Worm (Caenorhabditis elegans) whole organism, young adult: ENCODE measurements around the gene str-190.

ENCODE experiments used
- B0035.1 ChIP-seq: sonication (generic microtip); optimal IDR thresholded peaks from 2 replicates; lab custom pipeline; 2016; ENCODE audit warnings: missing genetic modification characterization, mild to moderate bottlenecking, missing compliant biosample characterization, missing genotype, missing genetic modification reagents
- B0261.1 ChIP-seq: sonication (generic microtip); optimal IDR thresholded peaks from 2 replicates; lab custom pipeline; 2016; ENCODE audit warnings: mild to moderate bottlenecking, missing genetic modification characterization, moderate library complexity, missing compliant biosample characterization
- B0336.3 ChIP-seq: fragments of 200-800 bp; sonication (Bioruptor generic); IDR thresholded peaks from 2 replicates; pipeline ENCODE4 v1.3.6; 2022; ENCODE audit warnings: missing genetic modification characterization, missing compliant biosample characterization
- D2030.7 ChIP-seq: fragments of 200-800 bp; sonication (Bioruptor generic); IDR thresholded peaks from 2 replicates; pipeline ENCODE4 v1.3.6; 2022; ENCODE audit warnings: missing genetic modification reagents, missing genetic modification characterization, missing compliant biosample characterization
- F23B12.7 ChIP-seq: sonication (generic microtip); optimal IDR thresholded peaks from 2 replicates; lab custom pipeline; 2017; ENCODE audit warnings: missing genetic modification characterization, mild to moderate bottlenecking, missing compliant biosample characterization, antibody characterized with exemption, moderate library complexity; ENCODE audit not compliant: insufficient read depth
- F52B5.7 ChIP-seq: sonication (generic microtip); optimal IDR thresholded peaks from 2 replicates; lab custom pipeline; 2016; ENCODE audit warnings: mild to moderate bottlenecking, missing genetic modification characterization, missing compliant biosample characterization
- aptf-2 ChIP-seq: fragments of 200-800 bp; sonication (Bioruptor generic); conservative IDR thresholded peaks from 2 replicates; pipeline ENCODE4 v1.3.6; 2022; ENCODE audit warnings: missing genetic modification reagents, missing genetic modification characterization, missing compliant biosample characterization
- athp-1 ChIP-seq: sonication (generic microtip); optimal IDR thresholded peaks from 2 replicates; lab custom pipeline; 2017; ENCODE audit warnings: mild to moderate bottlenecking, missing genetic modification characterization, missing compliant biosample characterization
- attf-3 ChIP-seq: fragments of 200-800 bp; sonication (Bioruptor generic); conservative IDR thresholded peaks from 2 replicates; pipeline ENCODE4 v1.3.6; 2022; ENCODE audit warnings: missing genetic modification reagents, missing genetic modification characterization, missing compliant biosample characterization
- bed-1 ChIP-seq: fragments of 200-800 bp; sonication (Bioruptor generic); IDR thresholded peaks from 2 replicates; pipeline ENCODE4 v1.3.6; 2022; ENCODE audit warnings: missing genetic modification reagents, missing genetic modification characterization, missing compliant biosample characterization
- cebp-2 ChIP-seq: fragments of 200-800 bp; sonication (Bioruptor generic); IDR thresholded peaks from 2 replicates; pipeline ENCODE4 v1.3.6; 2022; ENCODE audit warnings: missing genetic modification characterization, missing compliant biosample characterization
- ceh-27 ChIP-seq: fragments of 200-800 bp; sonication (Bioruptor generic); optimal IDR thresholded peaks from 2 replicates; lab custom pipeline; 2018; ENCODE audit warnings: mild to moderate bottlenecking, missing genetic modification characterization, moderate library complexity, missing compliant biosample characterization
- dpl-1 ChIP-seq: fragments of 150-350 bp; optimal IDR thresholded peaks from 2 replicates; lab custom pipeline; 2014; ENCODE audit warnings: missing biosample characterization, missing genetic modification reagents, missing genetic modification characterization
- egl-18 ChIP-seq: fragments of 200-800 bp; sonication (Bioruptor generic); IDR thresholded peaks from 2 replicates; pipeline ENCODE4 v1.3.6; 2022; ENCODE audit warnings: missing genetic modification reagents, missing genetic modification characterization, missing compliant biosample characterization
- egrh-3 ChIP-seq: fragments of 200-800 bp; sonication (Bioruptor generic); IDR thresholded peaks from 2 replicates; pipeline ENCODE4 v1.3.6; 2022; ENCODE audit warnings: missing genetic modification reagents, missing genetic modification characterization, missing compliant biosample characterization
- ets-4 ChIP-seq: fragments of 200-800 bp; sonication (Bioruptor generic); optimal IDR thresholded peaks from 2 replicates; lab custom pipeline; 2018; ENCODE audit warnings: mild to moderate bottlenecking, missing genetic modification characterization, missing compliant biosample characterization
- fkh-3 ChIP-seq: sonication (generic microtip); optimal IDR thresholded peaks from 2 replicates; lab custom pipeline; 2016; ENCODE audit warnings: mild to moderate bottlenecking, missing genetic modification characterization, missing compliant biosample characterization
- hmg-20 ChIP-seq: fragments of 200-800 bp; sonication (Bioruptor generic); IDR thresholded peaks from 2 replicates; pipeline ENCODE4 v1.3.6; 2022; ENCODE audit warnings: missing genetic modification reagents, missing genetic modification characterization, missing compliant biosample characterization
- let-607 ChIP-seq, 2 experiments: fragments of 200-800 bp in 1 of 2; sonication (Bioruptor generic) in 1 of 2; sonication (generic microtip) in 1 of 2; optimal IDR thresholded peaks; 2 replicates each; lab custom pipeline; 2016 to 2018; ENCODE audit warnings: mild to moderate bottlenecking in 2 of 2, missing compliant biosample characterization in 2 of 2, missing genetic modification characterization in 2 of 2, moderate library complexity in 2 of 2, missing genotype in 1 of 2
- lin-54 ChIP-seq: fragments of 200-800 bp; sonication (Bioruptor generic); optimal IDR thresholded peaks from 2 replicates; lab custom pipeline; 2018; ENCODE audit warnings: mild to moderate bottlenecking, missing genetic modification characterization, missing compliant biosample characterization
- lsy-27 ChIP-seq: sonication (generic microtip); optimal IDR thresholded peaks from 2 replicates; lab custom pipeline; 2017; ENCODE audit warnings: missing genetic modification characterization, mild to moderate bottlenecking, missing compliant biosample characterization, antibody characterized with exemption, missing genotype, borderline replicate concordance; ENCODE audit not compliant: insufficient read depth
- mcd-1 ChIP-seq: fragments of 200-800 bp; sonication (Bioruptor generic); IDR thresholded peaks from 2 replicates; pipeline ENCODE4 v1.3.6; 2022; ENCODE audit warnings: missing genetic modification reagents, missing genetic modification characterization, missing compliant biosample characterization
- mxl-1 ChIP-seq: sonication (generic microtip); optimal IDR thresholded peaks from 2 replicates; lab custom pipeline; 2016; ENCODE audit warnings: missing genetic modification characterization, missing compliant biosample characterization
- nfya-2 ChIP-seq: fragments of 200-800 bp; sonication (Bioruptor generic); IDR thresholded peaks from 2 replicates; pipeline ENCODE4 v1.3.6; 2022; ENCODE audit warnings: missing genetic modification reagents, missing genetic modification characterization, missing compliant biosample characterization
- nhr-179 ChIP-seq: sonication (generic microtip); optimal IDR thresholded peaks from 2 replicates; lab custom pipeline; 2016; ENCODE audit warnings: mild to moderate bottlenecking, missing genetic modification characterization, missing compliant biosample characterization
- nhr-27 ChIP-seq: fragments of 200-800 bp; sonication (Bioruptor generic); optimal IDR thresholded peaks from 2 replicates; lab custom pipeline; 2018; ENCODE audit warnings: mild to moderate bottlenecking, missing genetic modification characterization, moderate library complexity, missing compliant biosample characterization
- nhr-90 ChIP-seq: sonication (generic microtip); optimal IDR thresholded peaks from 2 replicates; lab custom pipeline; 2016; ENCODE audit warnings: missing genotype, mild to moderate bottlenecking, missing genetic modification characterization, missing compliant biosample characterization
- rcor-1 ChIP-seq: fragments of 200-800 bp; sonication (Bioruptor generic); IDR thresholded peaks from 2 replicates; pipeline ENCODE4 v1.3.6; 2022; ENCODE audit warnings: missing genetic modification reagents, missing genetic modification characterization, missing compliant biosample characterization
- rpc-1 ChIP-seq, 2 experiments: fragments of 150-350 bp in 1 of 2; sonication (generic microtip) in 1 of 2; optimal IDR thresholded peaks; 2 replicates each; lab custom pipeline; 2014 to 2018; ENCODE audit warnings: missing biosample characterization in 1 of 2, missing genetic modification characterization in 1 of 2, missing genetic modification reagents in 1 of 2, missing genotype in 1 of 2
- tbx-9 ChIP-seq: sonication (generic microtip); optimal IDR thresholded peaks from 2 replicates; lab custom pipeline; 2016; ENCODE audit warnings: borderline replicate concordance, missing genetic modification characterization, inconsistent platforms, missing compliant biosample characterization
- tlf-1 ChIP-seq: fragments of 200-800 bp; sonication (Bioruptor generic); optimal IDR thresholded peaks from 2 replicates; lab custom pipeline; 2018; ENCODE audit warnings: mild to moderate bottlenecking, missing genetic modification characterization, missing compliant biosample characterization
- unc-130 ChIP-seq: sonication (generic microtip); optimal IDR thresholded peaks from 2 replicates; lab custom pipeline; 2016; ENCODE audit warnings: missing genetic modification reagents, missing genetic modification characterization, missing compliant biosample characterization
- xnd-1 ChIP-seq: sonication (generic microtip); optimal IDR thresholded peaks from 2 replicates; lab custom pipeline; 2016; ENCODE audit warnings: missing genotype, missing genetic modification reagents, missing genetic modification characterization, missing compliant biosample characterization
- zim-3 ChIP-seq: sonication (generic microtip); optimal IDR thresholded peaks from 2 replicates; lab custom pipeline; 2017; ENCODE audit warnings: mild to moderate bottlenecking, missing genetic modification characterization, moderate library complexity, missing compliant biosample characterization
- ztf-18 ChIP-seq: sonication (generic microtip); optimal IDR thresholded peaks from 2 replicates; lab custom pipeline; 2016; ENCODE audit warnings: missing genotype, mild to moderate bottlenecking, missing genetic modification characterization, missing compliant biosample characterization

str-190 gene

ce11 chrV:7492924-7493323 lies 14.6 kb upstream of the str-190 start, which contains the start of gene srbc-10:
Gene srbc-10 (minus strand): TSS chrV:7493024.
- TF ChIP-seq ceh-27 (GFP tag; lab: Kevin White, UChicago) (no peak), dpl-1 (GFP tag; lab: Kevin White, UChicago) (no peak), bed-1 (GFP tag; lab: Robert Waterston, UW) (no peak), nhr-179 (tag; lab: Kevin White, UChicago) (no peak), nhr-27 (no peak), egl-18 (no peak), B0261.1 (tag; lab: Kevin White, UChicago) (no peak), egrh-3 (no peak), hmg-20 (GFP tag; lab: Robert Waterston, UW) (no peak), tlf-1 (no peak), rpc-1 (optimal IDR thresholded peaks at IDR 0.05; lab: Kevin White, UChicago) (no peak), rpc-1 (tag; optimal IDR thresholded peaks at IDR 0.05; lab: Kevin White, UChicago) (no peak), attf-3 (GFP tag; lab: Robert Waterston, UW) (no peak), D2030.7 (GFP tag; lab: Robert Waterston, UW) (no peak)

DNA sequence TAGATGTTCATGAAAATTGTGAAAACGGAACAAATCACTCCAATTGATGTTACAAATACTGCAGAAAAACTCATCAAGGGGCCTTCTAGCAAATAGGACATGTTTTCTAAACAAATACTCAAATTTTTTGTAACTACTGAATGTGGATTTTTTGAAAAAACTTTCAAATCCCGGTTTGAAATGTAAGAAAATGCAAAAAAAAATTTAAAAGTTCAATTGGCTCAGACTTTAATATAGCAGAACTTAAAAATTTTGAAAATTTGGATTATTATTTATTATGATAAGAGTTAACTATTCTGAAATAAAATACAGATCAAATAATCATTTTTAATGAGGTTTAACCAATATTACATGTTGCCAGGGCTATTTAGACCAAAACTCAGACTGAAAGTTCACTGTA lies 12.0 kb upstream of the str-190 start, which contains the start of gene srbc-9:
Gene srbc-9 (minus strand): TSS at position 101 of the 400 bp plus-strand sequence.
- TF ChIP-seq tbx-9 (tag; lab: Kevin White, UChicago), result no peak
- TF ChIP-seq aptf-2 (GFP tag; lab: Robert Waterston, UW), result no peak
- TF ChIP-seq let-607 (tag; optimal IDR thresholded peaks at IDR 0.05; lab: Kevin White, UChicago), result no peak
- TF ChIP-seq zim-3 (tag; lab: Kevin White, UChicago), result no peak
- no peak for TF ChIP-seq F23B12.7

DNA sequence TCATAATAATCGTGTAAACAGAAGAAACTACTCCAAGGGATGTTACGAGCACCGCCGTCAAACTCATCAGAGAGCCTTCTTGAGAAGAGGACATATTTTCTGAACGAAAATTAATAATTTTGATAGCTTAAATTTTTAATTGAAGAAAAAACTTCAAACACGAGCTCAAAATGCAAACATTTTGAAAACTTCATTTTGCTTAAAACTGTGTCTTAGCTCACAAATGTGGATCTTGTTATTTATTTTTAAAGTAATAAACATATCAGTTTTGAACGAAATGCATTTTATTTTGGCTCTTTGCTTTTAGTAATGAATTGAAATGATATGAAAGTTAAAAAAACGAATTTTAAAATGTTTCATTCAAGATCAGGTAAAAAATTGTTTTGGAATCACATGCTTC lies 9.2 kb upstream of the str-190 start, which contains the start of gene srbc-7:
Gene srbc-7 (minus strand): TSS at position 101 of the 400 bp plus-strand sequence.
- TF ChIP-seq unc-130 (GFP tag; lab: Kevin White, UChicago), result no peak
- no peak for TF ChIP-seq ztf-18
- no peak for TF ChIP-seq rcor-1 (GFP tag; lab: Robert Waterston, UW)
- TF ChIP-seq nhr-179 (tag; lab: Kevin White, UChicago), result no peak

ce11 chrV:7485000-7485399 lies 6.7 kb upstream of the str-190 start, which contains the start of gene srbc-8:
Gene srbc-8 (minus strand): TSS chrV:7485100.
- TF ChIP-seq B0035.1 (tag; lab: Kevin White, UChicago), result no peak
- TF ChIP-seq, all 124 proteins: peak for 0

- no peak for TF ChIP-seq attf-3 (GFP tag; lab: Robert Waterston, UW)
- no peak for TF ChIP-seq dpl-1 (GFP tag; lab: Kevin White, UChicago)
- no peak for TF ChIP-seq ets-4 (GFP tag; lab: Kevin White, UChicago)
- no peak for TF ChIP-seq lin-54 (GFP tag; lab: Kevin White, UChicago)
- no peak for TF ChIP-seq lsy-27 (tag; lab: Kevin White, UChicago)
- TF ChIP-seq F52B5.7 (tag; lab: Kevin White, UChicago), result no peak
- no peak for TF ChIP-seq cebp-2
- no peak for TF ChIP-seq athp-1
- no peak for TF ChIP-seq B0336.3
- no peak for TF ChIP-seq rcor-1 (GFP tag; lab: Robert Waterston, UW)
These were observed 2.6 kb upstream of the str-190 start, which contains the start of gene C18B10.6 for ce11 chrV:7480949-7481348. Gene C18B10.6 (minus strand): TSS chrV:7481049.

DNA sequence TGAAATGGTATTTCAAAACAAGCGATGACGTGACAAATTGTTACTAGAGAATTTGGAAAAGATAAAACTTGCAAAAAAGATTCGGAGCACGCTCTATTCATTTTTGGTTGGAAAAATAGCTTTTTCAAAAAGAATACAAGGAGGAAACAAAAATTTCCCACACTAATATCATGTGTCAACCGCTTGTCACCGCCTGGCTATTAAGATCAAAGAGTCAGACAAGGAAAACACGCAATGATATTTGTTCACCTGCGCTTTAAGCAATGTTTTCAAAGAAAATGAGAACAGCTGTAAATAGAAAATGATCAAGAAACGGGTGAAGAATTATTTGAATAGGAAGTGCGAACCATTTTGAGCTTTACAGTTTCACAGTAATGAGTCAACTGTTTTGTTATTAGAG lies 1.5 kb downstream of the str-190 start, which contains the start of gene srh-125:
Gene srh-125 (minus strand): TSS at position 101 of the 400 bp plus-strand sequence.
- TF ChIP-seq nhr-90 (no peak), fkh-3 (no peak), mcd-1 (GFP tag; lab: Robert Waterston, UW) (no peak), mxl-1 (tag; lab: Kevin White, UChicago) (no peak), xnd-1 (no peak), nfya-2 (no peak)
